Worm (Caenorhabditis elegans) whole organism, dauer: ENCODE data around the gene fbxa-84.
"Not testable (repeated sequence)": the region's sequence is repeated elsewhere in the genome, so short reads cannot be mapped to it uniquely, and the experiment has no call there.

Experiments
- unc-62 ChIP-seq: sonication (generic microtip); optimal IDR thresholded peaks from 2 replicates; lab custom pipeline; 2017; ENCODE audit warnings: missing biosample characterization, missing genetic modification reagents, missing genetic modification characterization

Gene fbxa-84

ce11 chrV:15215175-15215574 lies 32.9 kb downstream of the fbxa-84 start, which contains the start of gene sri-26:
Gene sri-26 (plus strand): TSS chrV:15215475.
- TF ChIP-seq unc-62 (GFP tag; lab: Kevin White, UChicago), result not testable (repeated sequence)

DNA sequence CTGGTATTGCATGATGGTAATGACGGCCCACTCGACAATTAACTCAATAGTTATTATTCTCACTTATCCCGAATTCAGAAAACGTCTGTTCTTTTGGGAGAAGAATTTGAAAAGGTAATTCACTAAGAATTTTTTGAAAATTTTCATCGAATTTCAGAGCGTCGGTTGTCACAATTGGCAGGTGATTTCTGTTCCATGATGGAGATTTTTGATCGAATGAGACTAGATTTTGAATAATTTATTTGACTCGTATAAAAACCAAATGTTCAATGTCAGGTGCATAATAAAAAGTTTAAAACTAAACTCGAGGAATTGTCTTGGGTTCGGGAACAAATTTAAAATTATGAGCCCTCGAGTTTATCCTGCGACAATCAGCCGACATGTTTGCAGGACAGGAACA lies 34.5 kb downstream of the fbxa-84 start, which contains the start of gene sri-25:
TSS of gene sri-25 (plus strand) at position 301 of the 400 bp plus-strand sequence.
- TF ChIP-seq unc-62 (GFP tag; lab: Kevin White, UChicago), result no peak

ce11 chrV:15221330-15221729 lies 39.1 kb downstream of the fbxa-84 start, which contains the start of gene irld-25:
Gene irld-25 (plus strand): TSS chrV:15221630.
- no peak for TF ChIP-seq unc-62 (GFP tag; lab: Kevin White, UChicago)

DNA sequence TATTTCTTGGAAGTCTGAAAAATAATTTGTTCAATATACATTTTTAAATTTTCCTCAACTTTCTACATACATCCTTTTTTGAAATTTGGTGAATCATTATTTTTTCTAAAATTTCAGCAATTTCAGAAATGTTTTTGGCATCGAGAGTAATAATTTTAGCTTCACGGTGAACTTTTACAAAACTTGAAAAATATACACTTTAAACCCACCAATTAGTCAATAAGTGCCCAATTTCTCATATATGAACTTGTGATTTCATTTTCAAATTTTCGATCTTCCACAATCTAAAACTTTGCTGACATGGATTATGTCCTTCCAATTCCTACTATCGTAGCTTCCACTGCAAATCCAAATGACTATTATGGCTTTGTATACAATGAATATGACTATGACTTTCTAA lies 41.4 kb downstream of the fbxa-84 start, which contains the start of gene srw-24:
TSS of gene srw-24 (plus strand) at position 301 of the 400 bp plus-strand sequence.
- TF ChIP-seq unc-62 (GFP tag; lab: Kevin White, UChicago), result no peak

ce11 chrV:15225650-15226049 lies 43.4 kb downstream of the fbxa-84 start, which contains the start of gene srw-14:
Gene srw-14 (plus strand): TSS chrV:15225950.
- no peak for TF ChIP-seq unc-62 (GFP tag; lab: Kevin White, UChicago)

DNA sequence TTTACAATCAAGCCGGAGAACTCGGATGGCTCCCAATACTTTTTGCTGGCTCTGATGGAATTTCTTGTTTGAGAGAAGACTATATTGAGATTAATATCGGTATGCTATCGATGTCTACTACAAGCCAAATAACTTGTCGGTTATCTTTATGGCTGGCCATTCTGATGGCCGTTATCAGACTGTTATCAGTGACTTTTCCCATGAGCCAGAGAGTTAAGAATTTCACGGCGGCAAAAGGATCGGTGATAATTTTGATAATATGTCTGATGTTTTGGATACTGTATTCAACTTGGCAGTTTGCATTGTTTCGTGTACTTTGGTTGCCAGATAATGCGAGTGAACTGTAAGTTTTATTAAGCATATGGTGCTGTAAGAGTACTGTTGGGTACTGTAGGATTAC lies 44.0 kb downstream of the fbxa-84 start:
- no peak for TF ChIP-seq unc-62 (GFP tag; lab: Kevin White, UChicago)

DNA sequence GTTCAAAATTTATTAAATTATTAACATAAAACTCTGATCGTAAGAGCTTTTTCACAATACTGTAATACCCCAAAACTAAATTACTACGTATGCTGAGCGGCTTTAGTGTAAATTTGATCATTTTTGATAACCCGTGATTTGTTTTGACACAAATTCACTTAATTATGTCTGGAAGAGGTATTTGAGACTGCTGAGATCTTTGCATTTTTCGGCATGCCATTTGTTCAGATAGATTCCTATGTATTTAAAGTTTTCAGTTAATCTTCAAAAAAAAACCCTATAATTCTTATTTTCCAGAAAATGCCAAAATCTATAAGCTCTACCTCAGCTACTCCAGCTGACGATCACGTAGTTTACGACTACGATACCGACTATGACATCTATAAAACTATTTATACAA lies 48.0 kb downstream of the fbxa-84 start, which contains the start of gene srw-15:
TSS of gene srw-15 (plus strand) at position 301 of the 400 bp plus-strand sequence.
- TF ChIP-seq unc-62 (GFP tag; lab: Kevin White, UChicago), result no peak

DNA sequence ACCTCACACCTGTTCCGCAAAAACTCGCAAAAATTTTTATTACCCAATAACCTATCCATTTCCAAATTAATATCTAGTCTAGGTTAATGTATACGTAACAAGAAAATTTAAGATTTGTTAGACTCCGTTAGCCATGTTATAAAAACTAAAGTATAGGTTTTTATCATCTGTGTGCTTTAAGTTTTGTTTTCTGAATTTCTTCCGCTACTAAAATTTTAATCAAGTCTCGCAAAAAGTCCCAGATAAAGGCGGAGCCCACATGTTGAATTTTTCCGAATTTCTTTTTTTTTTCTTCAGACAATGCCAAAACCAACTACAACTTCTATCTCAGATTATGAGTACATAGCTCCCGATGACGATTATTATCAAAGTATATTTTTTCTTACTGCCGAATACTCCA lies 50.0 kb downstream of the fbxa-84 start, which contains the start of gene srw-13:
TSS of gene srw-13 (plus strand) at position 301 of the 400 bp plus-strand sequence.
- TF ChIP-seq unc-62 (GFP tag; lab: Kevin White, UChicago), result no peak
